Fruit fly (Drosophila melanogaster) S2 (cell line): ENCODE measurements around the gene Acp98AB.

Experiments
- CG8478 ChIP-seq: fragments of >200 bp; optimal IDR thresholded peaks from 2 replicates; lab custom pipeline; 2018
- CTCF ChIP-seq, 2 experiments: fragments of >200 bp; optimal IDR thresholded peaks; 2 replicates each; lab custom pipeline; 2018

dm6 chr3R:27688034-27688433 lies 6.6 kb upstream of the Acp98AB start, which contains the start of gene CG31055:
- TF ChIP-seq CG8478: no peak
- TF ChIP-seq CTCF (optimal IDR thresholded peaks at IDR 0.05; lab: Kevin White, UChicago): no peak
